Worm (Caenorhabditis elegans): ENCODE data around the gene C45B11.8.

DNA sequence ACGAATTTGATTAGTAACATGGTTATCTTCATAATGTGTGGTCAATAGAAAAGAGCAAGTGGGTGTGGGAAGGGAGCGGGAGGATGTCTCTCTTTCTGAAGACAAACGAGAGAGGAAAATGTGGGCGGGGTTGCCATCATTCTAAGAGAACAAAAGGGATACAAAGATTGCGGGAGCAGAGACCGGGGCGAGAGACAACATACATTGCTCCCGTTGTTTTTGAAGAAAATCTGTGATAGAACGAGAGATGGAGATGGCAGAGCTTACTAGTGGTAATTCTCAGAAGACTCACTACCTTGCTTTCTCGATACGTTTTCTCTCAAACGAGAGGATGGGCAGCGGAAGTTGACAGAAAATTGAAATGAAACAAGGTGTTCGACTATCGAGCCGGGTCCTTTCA lies 32.8 kb downstream of the C45B11.8 start:
- TF ChIP-seq ztf-29 (GFP tag; IDR thresholded peaks at IDR 0.05), result no peak
- no peak for TF ChIP-seq ref-1 (GFP tag; conservative IDR thresholded peaks at IDR 0.05)
